Fruit fly (Drosophila melanogaster): ENCODE results near the gene Nsf2.

The Nsf2 gene

DNA sequence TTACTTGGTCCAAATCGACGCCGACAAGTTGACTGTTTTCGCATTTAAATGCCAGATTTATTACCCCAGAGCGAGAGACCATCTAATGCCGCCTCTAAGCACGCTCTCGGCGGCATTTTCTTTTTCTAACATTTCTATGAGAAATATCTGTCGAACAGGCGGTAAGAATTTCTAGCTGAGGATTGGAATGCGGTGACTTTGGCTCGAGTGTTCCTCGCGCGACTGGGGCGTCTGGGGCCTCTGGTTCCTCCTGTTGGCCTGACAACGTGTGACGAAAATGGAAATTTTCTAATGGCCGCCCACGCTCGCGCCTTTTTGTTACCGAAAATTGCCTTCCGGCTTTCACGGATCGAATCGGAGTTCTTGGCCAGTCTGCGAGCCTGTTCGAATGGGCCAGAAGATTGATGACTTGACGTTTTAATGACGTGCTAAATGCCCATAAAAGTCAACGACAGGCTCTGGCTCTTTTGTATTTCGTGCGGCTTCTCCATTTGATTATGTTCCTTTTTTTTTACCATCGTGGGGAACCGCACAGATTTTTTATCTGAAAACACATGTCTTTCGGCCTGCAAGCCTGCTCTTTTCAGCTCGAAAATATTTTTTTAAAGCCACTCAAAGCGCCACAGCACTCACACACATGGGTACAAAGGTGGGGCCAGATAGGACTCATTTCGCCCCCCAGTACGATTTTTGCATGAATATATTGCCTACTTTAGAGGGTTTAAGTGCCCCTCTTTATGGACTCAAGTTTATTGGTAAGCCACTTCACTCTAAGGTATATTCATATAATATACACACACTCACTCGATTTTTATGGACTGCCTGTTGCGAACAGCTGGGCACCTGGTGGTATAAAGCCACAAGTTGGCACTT lies 36.4 kb downstream of the Nsf2 start:
- no peak for TF ChIP-seq EcR (GFP tag; optimal IDR thresholded peaks at IDR 0.05)
- peak; percentile 10 for TF ChIP-seq Dll (optimal IDR thresholded peaks at IDR 0.05)

DNA sequence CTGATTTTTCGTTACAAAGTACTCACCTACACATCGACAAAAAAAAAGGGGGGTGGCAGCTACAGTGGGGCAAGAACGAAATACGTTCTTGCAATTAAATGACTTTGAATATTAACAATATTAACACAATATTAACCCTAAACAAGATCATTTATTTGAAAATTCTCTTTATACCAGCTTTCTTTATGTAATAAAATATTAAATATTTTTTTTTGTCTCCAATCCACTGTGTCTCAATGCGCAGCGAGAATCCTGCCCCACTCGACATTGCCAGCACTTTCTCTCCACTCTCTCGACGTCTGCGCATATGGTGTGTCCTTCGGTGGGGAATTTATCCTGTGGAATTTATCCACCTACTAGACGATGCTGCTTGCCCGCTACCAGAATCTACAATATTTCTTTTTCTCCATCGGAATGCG lies 37.4 kb downstream of the Nsf2 start:
- no peak for TF ChIP-seq CG8478 (optimal IDR thresholded peaks at IDR 0.05)
- no peak for TF ChIP-seq usp (GFP tag; optimal IDR thresholded peaks at IDR 0.05)
- TF ChIP-seq EcR (GFP tag; optimal IDR thresholded peaks at IDR 0.05), result no peak
- TF ChIP-seq Dll (optimal IDR thresholded peaks at IDR 0.05), result no peak
- no peak for TF ChIP-seq psq (optimal IDR thresholded peaks at IDR 0.05)
- TF ChIP-seq pan (optimal IDR thresholded peaks at IDR 0.05), result no peak

DNA sequence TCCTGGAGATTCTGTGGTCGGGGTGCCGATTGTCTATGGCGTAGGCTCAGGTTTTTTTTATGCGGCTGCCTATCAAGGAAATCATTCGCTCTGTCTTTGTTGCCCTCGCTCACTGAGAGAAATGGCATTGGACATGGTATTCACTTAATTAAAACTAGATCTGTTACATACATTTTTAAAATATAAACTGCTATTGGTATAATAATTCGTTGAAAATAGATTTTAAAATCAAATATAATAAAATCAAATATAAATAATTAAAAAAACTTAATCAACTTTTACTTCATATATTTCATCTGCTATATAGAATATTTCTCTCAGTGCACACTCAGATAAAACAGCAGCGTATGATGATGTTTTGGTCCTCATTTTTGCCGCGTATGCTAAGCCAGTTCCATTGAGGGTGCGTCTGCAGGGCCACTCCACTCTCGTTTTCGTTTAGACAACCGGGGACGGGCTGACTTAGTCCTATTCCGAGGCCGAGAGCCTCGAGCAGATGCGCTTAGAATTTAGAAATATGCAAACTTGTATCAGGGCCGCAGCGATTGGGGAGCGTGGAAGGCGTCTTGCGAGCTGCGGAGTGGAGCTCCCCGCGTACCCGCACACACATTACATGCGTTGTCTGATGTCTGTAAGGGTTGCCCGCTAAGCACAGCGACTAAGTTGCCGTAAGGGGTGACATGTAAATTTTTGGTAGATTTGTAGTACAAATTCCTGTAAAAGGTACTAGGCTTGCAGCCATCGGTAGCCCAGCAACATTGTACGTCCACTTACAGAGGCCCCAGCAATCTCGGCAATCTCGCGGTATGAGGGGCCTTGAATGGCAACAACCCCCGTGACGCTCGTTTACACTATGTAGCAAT lies 38.0 kb downstream of the Nsf2 start:
- TF ChIP-seq Dll (optimal IDR thresholded peaks at IDR 0.05), result no peak
- no peak for TF ChIP-seq psq (optimal IDR thresholded peaks at IDR 0.05)
- no peak for TF ChIP-seq usp (GFP tag; optimal IDR thresholded peaks at IDR 0.05)
- no peak for TF ChIP-seq CG8478 (optimal IDR thresholded peaks at IDR 0.05)
- TF ChIP-seq EcR (GFP tag; optimal IDR thresholded peaks at IDR 0.05), result no peak
- no peak for TF ChIP-seq pan (optimal IDR thresholded peaks at IDR 0.05)

DNA sequence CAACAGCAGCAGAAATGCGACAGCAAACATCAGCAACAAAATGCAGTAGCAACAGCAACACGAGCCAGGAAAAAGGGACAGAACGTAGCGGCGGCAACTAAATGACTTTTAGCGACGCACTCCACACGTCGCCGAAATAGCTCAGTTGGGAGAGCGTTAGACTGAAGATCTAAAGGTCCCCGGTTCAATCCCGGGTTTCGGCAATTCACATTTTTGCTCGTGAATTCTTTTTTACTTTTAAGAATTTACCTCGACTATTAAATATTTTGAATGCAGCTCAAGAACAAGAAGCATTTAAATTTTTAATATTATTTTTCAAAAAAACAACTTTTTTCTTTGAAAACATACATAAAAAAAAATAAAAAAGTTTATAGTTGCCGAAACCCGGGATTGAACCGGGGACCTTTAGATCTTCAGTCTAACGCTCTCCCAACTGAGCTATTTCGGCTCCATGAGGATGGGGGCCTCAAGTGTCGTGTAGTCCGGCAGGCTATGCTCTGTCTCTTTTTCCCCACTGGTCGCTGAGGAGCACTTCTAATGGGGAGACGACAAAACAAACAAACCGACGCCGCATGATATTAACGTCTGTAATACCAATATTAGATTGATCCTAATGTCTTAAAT lies 39.9 kb downstream of the Nsf2 start:
- TF ChIP-seq pan (optimal IDR thresholded peaks at IDR 0.05), result no peak
- no peak for TF ChIP-seq usp (GFP tag; optimal IDR thresholded peaks at IDR 0.05)

DNA sequence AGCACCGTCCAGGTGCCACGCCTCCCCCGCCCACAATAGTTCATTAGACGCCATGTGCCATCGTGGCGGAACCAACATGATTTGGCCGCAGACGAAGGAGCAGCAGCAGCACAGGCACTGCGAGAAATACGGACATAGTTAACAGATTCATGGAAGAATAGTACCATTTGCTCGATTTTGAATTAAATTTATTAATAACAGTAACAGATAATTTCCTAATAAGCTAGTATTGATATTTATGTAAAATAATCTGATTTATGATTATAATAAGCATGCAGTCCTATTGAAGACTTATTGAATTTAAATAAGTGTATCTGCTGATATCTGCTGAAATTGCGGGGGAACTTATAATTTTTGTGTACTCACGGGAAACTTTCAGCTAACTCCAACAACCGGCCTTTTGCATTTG lies 40.5 kb downstream of the Nsf2 start:
- TF ChIP-seq psq (optimal IDR thresholded peaks at IDR 0.05) (no peak), usp (GFP tag; optimal IDR thresholded peaks at IDR 0.05) (no peak), CG8478 (optimal IDR thresholded peaks at IDR 0.05) (no peak)

DNA sequence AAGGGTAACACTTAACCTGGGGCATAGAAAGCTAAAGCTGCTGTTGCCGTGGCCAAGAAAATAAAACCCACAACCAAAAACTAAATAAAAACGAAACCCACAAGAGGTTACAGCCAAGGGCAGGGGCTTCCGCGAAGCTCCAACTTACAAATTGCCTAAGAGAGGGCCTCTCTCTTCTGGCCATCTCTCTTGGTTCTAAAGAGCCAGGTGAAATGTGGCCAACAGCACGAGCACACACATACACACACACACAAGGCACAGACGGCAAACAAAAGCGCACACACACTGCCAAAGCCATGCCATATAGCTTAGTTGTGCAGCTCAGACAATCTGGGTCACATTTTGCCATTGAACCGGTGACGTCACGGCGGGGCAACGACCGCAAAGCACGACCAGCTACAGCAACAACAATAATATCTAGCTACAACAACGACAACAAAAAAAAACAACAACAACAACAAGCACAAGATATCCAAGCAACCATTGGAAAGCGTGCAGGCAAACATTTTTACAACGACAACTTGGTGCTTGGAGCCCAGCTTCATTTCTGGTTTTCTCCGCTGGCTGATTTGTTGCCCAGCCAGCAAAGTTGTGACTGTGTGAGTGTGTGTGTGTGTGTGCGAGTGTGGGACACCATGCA lies 41.1 kb downstream of the Nsf2 start:
- peak; percentile 36 for TF ChIP-seq Dll (optimal IDR thresholded peaks at IDR 0.05)
- no peak for TF ChIP-seq pan (optimal IDR thresholded peaks at IDR 0.05)
- peak; percentile 89 to 99 for TF ChIP-seq EcR (GFP tag; optimal IDR thresholded peaks at IDR 0.05)

DNA sequence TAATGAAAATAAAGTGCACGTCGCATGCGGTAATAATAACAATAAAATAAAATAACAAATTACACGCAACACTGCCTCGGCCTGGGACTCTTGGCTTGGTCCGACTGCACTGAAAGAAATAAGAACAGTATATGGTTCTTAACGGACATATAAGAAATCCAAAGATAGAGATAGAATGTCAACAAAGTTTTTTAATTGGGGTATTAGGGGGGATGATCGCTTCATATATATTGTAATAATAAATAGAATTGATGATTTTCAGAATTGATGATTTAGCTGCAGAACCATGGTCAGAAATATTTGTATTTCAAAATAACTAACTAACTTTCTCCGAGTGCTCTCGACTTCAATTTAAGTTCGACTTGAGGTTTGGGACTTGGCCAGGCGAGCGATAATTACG lies 41.7 kb downstream of the Nsf2 start:
- no peak for TF ChIP-seq pan (optimal IDR thresholded peaks at IDR 0.05)
- TF ChIP-seq Dll (optimal IDR thresholded peaks at IDR 0.05), result no peak
- no peak for TF ChIP-seq CG8478 (optimal IDR thresholded peaks at IDR 0.05)
- TF ChIP-seq EcR (GFP tag; optimal IDR thresholded peaks at IDR 0.05), result no peak
- TF ChIP-seq psq (optimal IDR thresholded peaks at IDR 0.05), result no peak
- TF ChIP-seq usp (GFP tag; optimal IDR thresholded peaks at IDR 0.05), result no peak

DNA sequence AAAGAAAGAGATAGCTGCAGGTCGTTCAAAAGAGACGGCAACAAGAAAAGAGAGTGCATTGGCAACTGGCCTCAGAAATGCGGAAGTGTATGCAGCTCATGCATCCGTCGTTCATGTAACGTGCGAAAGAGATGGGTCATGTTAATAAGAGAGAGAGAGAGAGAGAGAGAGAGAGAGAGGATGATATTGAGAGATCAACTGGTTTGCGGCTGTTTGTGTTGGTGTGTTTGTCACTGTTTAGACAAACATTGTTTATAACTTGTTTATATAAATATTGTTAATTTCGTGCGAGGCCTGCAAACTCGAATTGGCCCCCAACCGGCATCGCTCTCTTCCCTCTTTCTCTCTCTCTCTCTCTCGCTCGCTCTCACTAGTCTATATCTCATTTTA lies 43.1 kb downstream of the Nsf2 start:
- TF ChIP-seq EcR (GFP tag; optimal IDR thresholded peaks at IDR 0.05) (peak in 1 of 2 experiments; percentile 80), pan (optimal IDR thresholded peaks at IDR 0.05) (no peak), Dll (optimal IDR thresholded peaks at IDR 0.05) (peak; percentile 50), psq (optimal IDR thresholded peaks at IDR 0.05) (no peak), usp (GFP tag; optimal IDR thresholded peaks at IDR 0.05) (no peak), CG8478 (optimal IDR thresholded peaks at IDR 0.05) (peak; percentile 84)

DNA sequence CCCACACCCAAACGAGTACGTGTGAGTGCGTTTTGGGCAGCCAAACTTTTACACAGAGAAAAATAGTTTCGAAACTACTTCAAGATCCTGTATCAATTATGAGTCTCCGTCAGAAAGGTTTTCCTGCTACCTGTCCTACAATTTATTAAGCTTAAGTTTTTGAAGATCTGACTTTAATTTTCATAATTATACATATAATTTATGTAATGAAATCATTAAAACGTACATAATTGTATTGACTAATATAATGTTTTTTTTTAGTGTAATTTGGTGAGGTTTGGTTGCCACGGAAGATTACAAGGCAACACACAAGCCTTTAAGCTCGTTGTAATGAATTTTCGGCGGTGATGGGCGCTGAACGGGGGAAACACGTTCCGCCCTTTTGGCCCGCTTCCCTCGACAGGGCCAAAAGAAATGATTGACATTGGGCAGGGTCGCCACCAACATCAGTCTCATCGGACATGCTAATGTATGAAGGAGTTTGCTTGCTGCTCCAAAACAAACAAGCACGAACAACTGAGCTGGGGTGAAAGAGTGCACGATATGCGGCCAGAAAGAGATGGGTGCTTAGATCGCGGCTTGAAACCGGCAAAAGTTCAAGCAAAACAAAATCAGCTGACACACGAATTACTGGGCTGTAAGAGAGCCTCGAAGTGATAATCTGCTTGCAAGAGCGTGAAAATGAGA lies 43.7 kb downstream of the Nsf2 start:
- TF ChIP-seq psq (optimal IDR thresholded peaks at IDR 0.05), result no peak
- no peak for TF ChIP-seq pan (optimal IDR thresholded peaks at IDR 0.05)
- no peak for TF ChIP-seq Dll (optimal IDR thresholded peaks at IDR 0.05)
- TF ChIP-seq usp (GFP tag; optimal IDR thresholded peaks at IDR 0.05), result no peak
- no peak for TF ChIP-seq EcR (GFP tag; optimal IDR thresholded peaks at IDR 0.05)
- TF ChIP-seq CG8478 (optimal IDR thresholded peaks at IDR 0.05), result no peak

DNA sequence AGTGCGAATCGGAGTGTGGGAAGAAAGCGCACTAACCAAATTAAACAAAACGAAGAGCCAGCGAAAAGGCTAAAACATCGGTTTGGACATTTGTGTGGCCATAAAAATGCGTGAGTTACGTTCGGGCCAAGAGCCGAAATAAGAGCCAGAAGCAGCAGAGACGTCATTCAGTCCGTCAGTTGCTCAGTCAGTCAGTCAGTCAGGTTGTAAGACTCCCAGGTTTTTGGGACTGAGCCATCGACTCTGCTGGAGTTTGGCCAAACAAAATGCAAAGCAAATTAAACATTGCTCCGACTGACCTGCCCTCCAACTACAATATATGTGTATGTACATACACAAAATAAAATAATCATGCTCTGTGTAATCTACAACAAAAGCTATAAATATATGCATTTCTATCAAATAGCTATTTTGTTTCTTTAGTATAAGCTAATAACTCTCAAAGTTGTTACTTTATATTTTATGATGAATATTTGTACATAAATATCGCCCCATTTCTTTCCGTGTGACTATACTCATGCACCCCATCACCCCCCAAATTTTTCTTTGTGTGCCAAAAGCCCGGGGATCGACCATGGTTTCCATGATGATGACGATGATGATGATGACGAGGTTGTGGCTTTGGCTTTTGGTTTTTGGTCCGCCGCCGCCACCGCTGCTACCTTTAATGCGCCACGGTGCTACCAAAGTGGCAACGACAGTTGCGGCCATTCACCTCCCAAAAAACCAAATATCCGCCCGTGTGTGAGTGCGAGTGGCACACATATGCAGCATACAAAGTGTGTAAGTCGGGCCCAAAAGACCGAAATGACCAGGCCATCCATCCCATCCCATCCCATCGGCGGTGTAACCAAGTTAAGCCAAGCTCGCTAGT lies 44.4 kb downstream of the Nsf2 start:
- TF ChIP-seq EcR (GFP tag; optimal IDR thresholded peaks at IDR 0.05) (peak in 1 of 2 experiments; percentile 60), usp (GFP tag; optimal IDR thresholded peaks at IDR 0.05) (no peak), CG8478 (optimal IDR thresholded peaks at IDR 0.05) (no peak), Dll (optimal IDR thresholded peaks at IDR 0.05) (no peak), psq (optimal IDR thresholded peaks at IDR 0.05) (no peak), pan (optimal IDR thresholded peaks at IDR 0.05) (no peak)

DNA sequence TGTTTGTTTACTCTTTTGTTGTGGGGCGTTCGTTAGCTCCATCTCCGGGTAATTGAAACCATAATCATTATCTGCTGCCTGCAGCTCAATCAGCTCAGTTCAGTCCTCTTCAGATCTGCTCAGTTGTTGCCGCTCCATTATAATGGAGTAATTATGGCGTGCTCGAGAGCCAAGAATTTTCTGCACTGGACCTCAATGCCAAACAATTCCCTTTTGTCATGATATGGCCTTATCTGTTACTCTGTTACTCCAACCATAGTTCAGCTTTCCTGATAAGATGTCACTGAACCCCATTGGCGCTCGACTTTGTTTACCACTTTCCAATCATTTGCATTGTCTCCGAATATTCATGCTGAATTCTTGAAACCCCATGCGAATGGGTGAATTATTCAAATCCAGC lies 47.0 kb downstream of the Nsf2 start:
- TF ChIP-seq Dll (optimal IDR thresholded peaks at IDR 0.05), result no peak
- TF ChIP-seq CG8478 (optimal IDR thresholded peaks at IDR 0.05), result no peak
- peak; percentile 50 to 56 for TF ChIP-seq EcR (GFP tag; optimal IDR thresholded peaks at IDR 0.05)
- TF ChIP-seq pan (optimal IDR thresholded peaks at IDR 0.05), result no peak
- TF ChIP-seq usp (GFP tag; optimal IDR thresholded peaks at IDR 0.05), result no peak

All from whole organism.